Worm (Caenorhabditis elegans): ENCODE data around the gene B0281.4.

ce11 chrII:2306741-2307140, 8.1 kb upstream of the B0281.4 start, which contains the start of gene B0281.3:
- TF ChIP-seq snpc-4 (tag; optimal IDR thresholded peaks at IDR 0.05) (no peak), F37D6.2 (tag; optimal IDR thresholded peaks at IDR 0.05) (no peak), spr-3 (GFP tag; optimal IDR thresholded peaks at IDR 0.05) (no peak)

All from whole organism, L4 larva.